Worm (Caenorhabditis elegans): ENCODE results near the gene set-1.

DNA sequence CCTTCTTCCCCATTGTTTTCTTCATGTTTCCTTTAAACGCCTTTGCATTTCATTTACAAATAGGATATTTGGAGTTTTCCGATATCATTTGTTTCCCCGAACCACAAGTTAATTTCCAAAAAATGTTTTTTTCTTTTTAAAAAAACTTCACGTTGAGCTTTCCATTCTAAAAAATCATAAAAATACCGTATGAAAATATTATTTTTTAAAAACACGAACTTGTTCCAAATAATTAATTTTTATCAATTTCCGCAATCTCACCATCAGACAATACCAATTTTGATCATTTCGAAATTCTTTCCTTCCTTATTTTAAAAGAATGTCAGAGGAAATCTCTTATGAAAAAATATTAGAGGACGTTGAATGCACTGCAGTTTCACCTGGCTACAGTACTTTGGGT is 19.3 kb upstream of the set-1 start, which contains the start of gene wht-6:
- no peak for TF ChIP-seq lsy-2 (tag; optimal IDR thresholded peaks at IDR 0.05)
- TF ChIP-seq ZK546.5 (tag; optimal IDR thresholded peaks at IDR 0.05) = no peak
- no peak for TF ChIP-seq mdl-1 (tag; optimal IDR thresholded peaks at IDR 0.05)
- no peak for TF ChIP-seq nhr-23 (tag; optimal IDR thresholded peaks at IDR 0.05)
- no peak for TF ChIP-seq nhr-10 (tag; optimal IDR thresholded peaks at IDR 0.05)

Data from whole organism, L2 larva.